Fruit fly (Drosophila melanogaster) whole organism, embryonic: ENCODE data around the gene CG7065.

ENCODE experiments used
- Asciz ChIP-seq: fragments of 200-800 bp; sonication (Bioruptor generic); optimal IDR thresholded peaks from 2 replicates; lab custom pipeline; 2017; ENCODE audit warnings: missing biosample characterization, mild to moderate bottlenecking, missing genetic modification characterization, missing genetic modification reagents
- BEAF-32 ChIP-seq: fragments of 200-800 bp; sonication (Bioruptor generic); optimal IDR thresholded peaks from 3 replicates; lab custom pipeline; 2017; ENCODE audit warnings: missing biosample characterization, missing genetic modification characterization, mild to moderate bottlenecking, moderate library complexity, missing genetic modification reagents
- BtbVII ChIP-seq: fragments of 200-800 bp; sonication (Bioruptor generic); optimal IDR thresholded peaks from 3 replicates; lab custom pipeline; 2017; ENCODE audit warnings: missing biosample characterization, mild to moderate bottlenecking, missing genetic modification characterization
- CG10321 ChIP-seq: fragments of 200-800 bp; sonication (Bioruptor generic); IDR thresholded peaks from 2 replicates; pipeline ENCODE4 v1.3.6; 2022; ENCODE audit warnings: missing biosample characterization, missing genetic modification characterization
- CG10366 ChIP-seq: fragments of 200-800 bp; sonication (Bioruptor generic); IDR thresholded peaks from 2 replicates; pipeline ENCODE4 v1.3.6; 2022; ENCODE audit warnings: missing biosample characterization, missing genetic modification characterization
- CG10979 ChIP-seq: fragments of 200-800 bp; sonication (Bioruptor generic); optimal IDR thresholded peaks from 2 replicates; lab custom pipeline; 2018; ENCODE audit warnings: missing biosample characterization, mild to moderate bottlenecking, missing genetic modification characterization, moderate library complexity
- CG14965 ChIP-seq: fragments of 200-800 bp; sonication (Bioruptor generic); optimal IDR thresholded peaks from 2 replicates; lab custom pipeline; 2016; ENCODE audit warnings: missing biosample characterization, missing genetic modification characterization, borderline replicate concordance
- CG15269 ChIP-seq: fragments of 200-800 bp; sonication (Bioruptor generic); optimal IDR thresholded peaks from 2 replicates; lab custom pipeline; 2018; ENCODE audit warnings: missing biosample characterization, mild to moderate bottlenecking, missing genetic modification characterization, moderate library complexity
- CG16815 ChIP-seq: fragments of 200-800 bp; sonication (Bioruptor generic); optimal IDR thresholded peaks from 3 replicates; lab custom pipeline; 2017; ENCODE audit warnings: missing biosample characterization, mild to moderate bottlenecking, missing genetic modification characterization
- CG18262 ChIP-seq: fragments of 200-800 bp; optimal IDR thresholded peaks from 3 replicates; lab custom pipeline; 2019; ENCODE audit warnings: missing biosample characterization, mild to moderate bottlenecking, missing genetic modification characterization, moderate library complexity
- CG2712 ChIP-seq: fragments of 200-800 bp; optimal IDR thresholded peaks from 3 replicates; lab custom pipeline; 2019; ENCODE audit warnings: missing biosample characterization, mild to moderate bottlenecking, missing genetic modification characterization, moderate library complexity
- CG34422 ChIP-seq: fragments of 200-800 bp; sonication (Bioruptor generic); IDR thresholded peaks from 3 replicates; pipeline ENCODE4 v1.3.6; 2022; ENCODE audit warnings: missing biosample characterization, missing genetic modification characterization
- CG4617 ChIP-seq: fragments of 200-800 bp; sonication (Bioruptor generic); optimal IDR thresholded peaks from 3 replicates; lab custom pipeline; 2016; ENCODE audit warnings: missing biosample characterization, missing genetic modification characterization, borderline replicate concordance
- CG4820 ChIP-seq: fragments of 200-800 bp; sonication (Bioruptor generic); optimal IDR thresholded peaks from 3 replicates; lab custom pipeline; 2016; ENCODE audit warnings: missing biosample characterization, missing genetic modification characterization
- CG6683 ChIP-seq: fragments of 200-800 bp; sonication (Bioruptor generic); optimal IDR thresholded peaks from 2 replicates; lab custom pipeline; 2017; ENCODE audit warnings: missing biosample characterization, mild to moderate bottlenecking, missing genetic modification characterization, missing genetic modification reagents
- CG7372 ChIP-seq: fragments of 200-800 bp; sonication (Bioruptor generic); IDR thresholded peaks from 2 replicates; pipeline ENCODE4 v1.3.6; 2022; ENCODE audit warnings: missing biosample characterization, missing genetic modification characterization
- CG7963 ChIP-seq: fragments of 200-800 bp; sonication (Bioruptor generic); IDR thresholded peaks from 3 replicates; pipeline ENCODE4 v1.3.6; 2022; ENCODE audit warnings: missing biosample characterization, missing genetic modification characterization; ENCODE audit not compliant: partially characterized antibody
- CG8478 ChIP-seq: fragments of >200 bp; optimal IDR thresholded peaks from 2 replicates; lab custom pipeline; 2018
- E2f1 ChIP-seq: fragments of 200-800 bp; sonication (Bioruptor generic); IDR thresholded peaks from 2 replicates; pipeline ENCODE4 v1.3.6; 2022; ENCODE audit warnings: missing biosample characterization, missing genetic modification characterization
- Elba2 ChIP-seq: fragments of 200-800 bp; sonication (Bioruptor generic); optimal IDR thresholded peaks from 3 replicates; lab custom pipeline; 2016; ENCODE audit warnings: missing biosample characterization, missing genetic modification characterization
- Fer2 ChIP-seq: fragments of 200-800 bp; sonication (Bioruptor generic); optimal IDR thresholded peaks from 2 replicates; lab custom pipeline; 2018; ENCODE audit warnings: missing biosample characterization, mild to moderate bottlenecking, missing genetic modification characterization, moderate library complexity
- HLH4C ChIP-seq: fragments of 200-800 bp; sonication (Bioruptor generic); IDR thresholded peaks from 3 replicates; pipeline ENCODE4 v1.3.6; 2022; ENCODE audit warnings: missing biosample characterization, missing genetic modification characterization; ENCODE audit not compliant: partially characterized antibody
- HLH54F ChIP-seq: fragments of 200-800 bp; sonication (Bioruptor generic); optimal IDR thresholded peaks from 3 replicates; lab custom pipeline; 2016; ENCODE audit warnings: missing biosample characterization, missing genetic modification characterization
- MBD-R2 ChIP-seq: fragments of 200-800 bp; sonication (Bioruptor generic); IDR thresholded peaks from 2 replicates; pipeline ENCODE4 v1.3.6; 2022; ENCODE audit warnings: missing biosample characterization, missing genetic modification characterization
- Oaz ChIP-seq: fragments of 200-800 bp; sonication (Bioruptor generic); IDR thresholded peaks from 2 replicates; pipeline ENCODE4 v1.3.6; 2022; ENCODE audit warnings: missing biosample characterization, missing genetic modification characterization
- Sin3A ChIP-seq: fragments of >200 bp; optimal IDR thresholded peaks from 2 replicates; lab custom pipeline; 2018
- Sox102F ChIP-seq: fragments of 200-800 bp; sonication (Bioruptor generic); optimal IDR thresholded peaks from 2 replicates; lab custom pipeline; 2018; ENCODE audit warnings: missing biosample characterization, mild to moderate bottlenecking, missing genetic modification characterization, moderate library complexity
- TFAM ChIP-seq: fragments of 200-800 bp; sonication (Bioruptor generic); optimal IDR thresholded peaks from 2 replicates; lab custom pipeline; 2017; ENCODE audit warnings: missing biosample characterization, missing genetic modification characterization, inconsistent platforms
- Tbp ChIP-seq: fragments of >200 bp; optimal IDR thresholded peaks from 2 replicates; lab custom pipeline; 2018; ENCODE audit warnings: missing biosample characterization, missing genetic modification characterization
- aop ChIP-seq: fragments of 200-800 bp; sonication (Bioruptor generic); IDR thresholded peaks from 2 replicates; pipeline ENCODE4 v1.3.6; 2022; ENCODE audit warnings: missing biosample characterization, missing genetic modification characterization
- ci ChIP-seq: fragments of 200-800 bp; sonication (Bioruptor generic); IDR thresholded peaks from 3 replicates; pipeline ENCODE4 v1.3.6; 2022; ENCODE audit warnings: missing biosample characterization, missing genetic modification characterization
- dimm ChIP-seq: fragments of 200-800 bp; sonication (Bioruptor generic); IDR thresholded peaks from 2 replicates; pipeline ENCODE4 v1.3.6; 2022; ENCODE audit warnings: missing biosample characterization, missing genetic modification characterization
- dmrt11E ChIP-seq: fragments of 200-800 bp; sonication (Bioruptor generic); optimal IDR thresholded peaks from 3 replicates; lab custom pipeline; 2018; ENCODE audit warnings: missing biosample characterization, mild to moderate bottlenecking, missing genetic modification characterization, moderate library complexity
- eyg ChIP-seq: fragments of 200-800 bp; sonication (Bioruptor generic); optimal IDR thresholded peaks from 3 replicates; lab custom pipeline; 2016; ENCODE audit warnings: missing biosample characterization, missing genetic modification characterization
- fd3F ChIP-seq: fragments of 200-800 bp; sonication (Bioruptor generic); optimal IDR thresholded peaks from 2 replicates; lab custom pipeline; 2018; ENCODE audit warnings: missing biosample characterization, mild to moderate bottlenecking, missing genetic modification characterization, moderate library complexity
- fd96Cb ChIP-seq: fragments of 200-800 bp; sonication (Bioruptor generic); optimal IDR thresholded peaks from 2 replicates; lab custom pipeline; 2018; ENCODE audit warnings: missing biosample characterization, mild to moderate bottlenecking, missing genetic modification characterization, moderate library complexity
- fu2 ChIP-seq: fragments of 200-800 bp; sonication (Bioruptor generic); optimal IDR thresholded peaks from 2 replicates; lab custom pipeline; 2016; ENCODE audit warnings: missing biosample characterization, missing genetic modification characterization
- her ChIP-seq: fragments of 200-800 bp; sonication (Bioruptor generic); optimal IDR thresholded peaks from 2 replicates; lab custom pipeline; 2016; ENCODE audit warnings: missing biosample characterization, missing genetic modification characterization
- kah ChIP-seq: fragments of 200-800 bp; sonication (Bioruptor generic); optimal IDR thresholded peaks from 2 replicates; lab custom pipeline; 2018; ENCODE audit warnings: missing biosample characterization, mild to moderate bottlenecking, missing genetic modification characterization
- lab ChIP-seq: fragments of 200-800 bp; sonication (Bioruptor generic); optimal IDR thresholded peaks from 3 replicates; lab custom pipeline; 2017; ENCODE audit warnings: missing biosample characterization, missing genetic modification characterization, mild to moderate bottlenecking, moderate library complexity, missing genetic modification reagents
- nau ChIP-seq: fragments of 200-800 bp; sonication (Bioruptor generic); optimal IDR thresholded peaks from 3 replicates; lab custom pipeline; 2017; ENCODE audit warnings: missing biosample characterization, mild to moderate bottlenecking, missing genetic modification characterization, missing genetic modification reagents
- nmo ChIP-seq: fragments of 200-800 bp; sonication (Bioruptor generic); optimal IDR thresholded peaks from 2 replicates; lab custom pipeline; 2018; ENCODE audit warnings: missing biosample characterization, mild to moderate bottlenecking, missing genetic modification characterization, moderate library complexity
- otp ChIP-seq: fragments of 200-800 bp; sonication (Bioruptor generic); IDR thresholded peaks from 3 replicates; pipeline ENCODE4, ENCODE4 v1.3.6; 2022; ENCODE audit warnings: missing biosample characterization, missing genetic modification characterization
- pho ChIP-seq: fragments of 200-800 bp; sonication (Bioruptor generic); optimal IDR thresholded peaks from 2 replicates; lab custom pipeline; 2016; ENCODE audit warnings: missing biosample characterization, missing genetic modification characterization
- sisA ChIP-seq: fragments of 200-800 bp; sonication (Bioruptor generic); IDR thresholded peaks from 2 replicates; pipeline ENCODE4 v1.3.6; 2022; ENCODE audit warnings: missing biosample characterization, missing genetic modification characterization
- sqz ChIP-seq: fragments of 200-800 bp; sonication (Bioruptor generic); optimal IDR thresholded peaks from 3 replicates; lab custom pipeline; 2018; ENCODE audit warnings: missing biosample characterization, mild to moderate bottlenecking, missing genetic modification characterization
- sr ChIP-seq: fragments of 200-800 bp; sonication (Bioruptor generic); IDR thresholded peaks from 3 replicates; pipeline ENCODE4 v1.3.6; 2022; ENCODE audit warnings: missing biosample characterization, missing genetic modification characterization
- tio ChIP-seq: fragments of 200-800 bp; sonication (Bioruptor generic); optimal IDR thresholded peaks from 2 replicates; lab custom pipeline; 2017; ENCODE audit warnings: missing biosample characterization, missing genetic modification characterization, inconsistent platforms
- ttk ChIP-seq: fragments of 200-800 bp; sonication (Bioruptor generic); IDR thresholded peaks from 2 replicates; pipeline ENCODE4 v2.1.2; 2022; ENCODE audit warnings: missing biosample characterization, missing genetic modification characterization
- twi ChIP-seq: fragments of 200-800 bp; optimal IDR thresholded peaks from 2 replicates; lab custom pipeline; 2019; ENCODE audit warnings: missing biosample characterization, mild to moderate bottlenecking, missing genetic modification characterization, moderate library complexity
- vnd ChIP-seq: fragments of 200-800 bp; sonication (Bioruptor generic); IDR thresholded peaks from 3 replicates; pipeline ENCODE4 v1.3.6; 2022; ENCODE audit warnings: missing biosample characterization, missing genetic modification characterization; ENCODE audit not compliant: partially characterized antibody
- z ChIP-seq: fragments of 200-800 bp; sonication (Bioruptor generic); IDR thresholded peaks from 3 replicates; pipeline ENCODE4 v1.3.6; 2022; ENCODE audit warnings: missing biosample characterization, missing genetic modification characterization

The CG7065 gene

DNA sequence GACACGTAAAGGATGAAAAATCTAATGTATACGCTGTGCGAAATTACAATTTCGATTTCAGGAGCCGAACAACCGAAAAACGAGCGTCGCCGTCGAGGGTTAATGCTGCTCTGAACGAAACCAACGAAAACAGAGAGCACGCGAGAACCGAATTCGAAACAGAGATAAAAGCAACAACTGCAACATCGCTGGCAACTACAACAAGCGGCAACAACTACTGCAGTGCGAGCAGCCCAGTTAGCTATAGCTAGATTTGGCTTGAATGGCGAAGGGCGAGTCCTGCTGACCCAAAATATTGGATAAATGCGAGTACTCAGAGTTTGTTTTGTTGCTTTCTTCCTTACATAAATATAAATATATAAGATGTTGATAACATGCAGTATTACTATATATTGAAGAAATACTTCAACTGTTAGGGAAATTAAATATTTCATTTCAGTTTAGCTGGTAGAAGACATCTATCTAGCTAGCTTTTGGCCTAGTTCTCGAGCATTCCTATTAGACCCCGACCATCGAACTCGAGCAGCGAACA lies 7.3 kb upstream of the CG7065 start, which contains the start of gene fend (continued):
- TF ChIP-seq fd3F (GFP tag; lab: Kevin White, UChicago) (no peak), CG10979 (tag; lab: Kevin White, UChicago) (peak; percentile 31), pho (GFP tag; lab: Kevin White, UChicago) (no peak), ci (no peak), Fer2 (no peak), CG8478 (lab: Kevin White, UChicago) (no peak), E2f1 (GFP tag; lab: Robert Waterston, UW) (no peak), CG14965 (GFP tag; lab: Kevin White, UChicago) (no peak), her (no peak), Sox102F (GFP tag; lab: Kevin White, UChicago) (peak; percentile 6), tio (no peak), Asciz (no peak), CG4617 (GFP tag; lab: Kevin White, UChicago) (no peak), MBD-R2 (no peak), eyg (GFP tag; lab: Kevin White, UChicago) (no peak), Elba2 (GFP tag; lab: Kevin White, UChicago) (no peak), Sin3A (lab: Kevin White, UChicago) (no peak), sqz (GFP tag; lab: Kevin White, UChicago) (peak; percentile 32), CG6683 (GFP tag; lab: Kevin White, UChicago) (no peak), BEAF-32 (GFP tag; lab: Kevin White, UChicago) (no peak), TFAM (no peak), CG18262 (tag; lab: Kevin White, UChicago) (peak; percentile 61), CG15269 (peak; percentile 57), Tbp (GFP tag; lab: Kevin White, UChicago) (peak; percentile 90), CG10366 (GFP tag; lab: Robert Waterston, UW) (no peak), lab (GFP tag; lab: Kevin White, UChicago) (peak; percentile 8), twi (tag; lab: Kevin White, UChicago) (peak; percentile 41), ttk (GFP tag; lab: Robert Waterston, UW) (no peak), HLH54F (no peak), Oaz (no peak), dimm (no peak), CG4820 (GFP tag; lab: Kevin White, UChicago) (no peak), fu2 (GFP tag; lab: Kevin White, UChicago) (no peak), HLH4C (no peak), BtbVII (no peak), z (GFP tag; lab: Robert Waterston, UW) (no peak), nmo (GFP tag; lab: Kevin White, UChicago) (peak; percentile 43), CG16815 (no peak), CG34422 (GFP tag; lab: Robert Waterston, UW) (0 out of 3 replicates have a peak, but pooled peaks have one; percentile 40), CG10321 (no peak), CG7372 (GFP tag; lab: Robert Waterston, UW) (no peak), otp (GFP tag; lab: Robert Waterston, UW) (no peak), kah (GFP tag; lab: Kevin White, UChicago) (no peak), CG7963 (GFP tag; lab: Robert Waterston, UW) (no peak), sisA (GFP tag; lab: Robert Waterston, UW) (no peak), dmrt11E (tag; lab: Kevin White, UChicago) (peak; percentile 13), nau (GFP tag; lab: Kevin White, UChicago) (peak; percentile 18), sr (GFP tag; lab: Robert Waterston, UW) (no peak), fd96Cb (tag; lab: Kevin White, UChicago) (no peak), aop (no peak), CG2712 (tag; lab: Kevin White, UChicago) (peak; percentile 48), vnd (GFP tag; lab: Robert Waterston, UW) (no peak)
